Worm (Caenorhabditis elegans): ENCODE measurements around the gene nhr-26.
A peak's percentile ranks its signal among the peaks of the same experiment; 100 is the strongest.

Gene nhr-26

ce11 chrX:12661091-12661526 is 39.2 kb downstream of the nhr-26 start (continued):
- TF ChIP-seq elt-2 (tag; optimal IDR thresholded peaks at IDR 0.05) (peak; percentile 85), ahr-1 (tag; optimal IDR thresholded peaks at IDR 0.05) (peak; percentile 59), K09A11.1 (tag; optimal IDR thresholded peaks at IDR 0.05; ENCODE audit: insufficient read depth) (peak; percentile 45), sox-2 (GFP tag; IDR thresholded peaks at IDR 0.05) (peak; percentile 50), pros-1 (tag; optimal IDR thresholded peaks at IDR 0.05) (no peak), tbx-2 (tag; optimal IDR thresholded peaks at IDR 0.05) (peak; percentile 83), nhr-232 (tag; optimal IDR thresholded peaks at IDR 0.05) (peak; percentile 81), pag-3 (tag; optimal IDR thresholded peaks at IDR 0.05; ENCODE audit: borderline replicate concordance) (no peak), lim-6 (tag; optimal IDR thresholded peaks at IDR 0.05) (no peak), ceh-18 (tag; optimal IDR thresholded peaks at IDR 0.05) (peak; percentile 66), pqm-1 (tag; optimal IDR thresholded peaks at IDR 0.05) (no peak), K02D7.2 (tag; optimal IDR thresholded peaks at IDR 0.05) (peak; percentile 77), eyg-1 (tag; optimal IDR thresholded peaks at IDR 0.05) (peak; percentile 36), sdc-2 (tag; optimal IDR thresholded peaks at IDR 0.05) (peak; percentile 86), npax-4 (tag; optimal IDR thresholded peaks at IDR 0.05) (peak; percentile 12), odd-2 (tag; optimal IDR thresholded peaks at IDR 0.05) (peak; percentile 32)

ce11 chrX:12659814-12660213 is 40.5 kb downstream of the nhr-26 start, which contains the start of gene C02B4.3:
C02B4.3 (minus strand) TSS chrX:12659847.
- TF ChIP-seq unc-42 (tag; optimal IDR thresholded peaks at IDR 0.05) (no peak), ceh-19 (GFP tag; optimal IDR thresholded peaks at IDR 0.05) (no peak), ref-2 (tag; optimal IDR thresholded peaks at IDR 0.05) (no peak), dve-1 (tag; optimal IDR thresholded peaks at IDR 0.05) (no peak), ceh-48 (tag; optimal IDR thresholded peaks at IDR 0.05) (no peak), C38D4.7 (GFP tag; optimal IDR thresholded peaks at IDR 0.05) (no peak), hlh-15 (tag; optimal IDR thresholded peaks at IDR 0.05) (no peak), lim-6 (tag; optimal IDR thresholded peaks at IDR 0.05) (no peak), elt-4 (tag; optimal IDR thresholded peaks at IDR 0.05) (no peak), ahr-1 (tag; optimal IDR thresholded peaks at IDR 0.05) (no peak), ceh-31 (tag; optimal IDR thresholded peaks at IDR 0.05) (no peak), hlh-30 (tag; optimal IDR thresholded peaks at IDR 0.05; ENCODE audit: insufficient read depth) (no peak), gmeb-2 (tag; optimal IDR thresholded peaks at IDR 0.05) (no peak), nhr-232 (tag; optimal IDR thresholded peaks at IDR 0.05) (no peak)

ce11 chrX:12656420-12657033 is 43.7 kb downstream of the nhr-26 start:
- TF ChIP-seq mec-3 (tag; optimal IDR thresholded peaks at IDR 0.05; ENCODE audit: borderline replicate concordance) (peak; percentile 14), pros-1 (tag; optimal IDR thresholded peaks at IDR 0.05) (no peak), ztf-16 (tag; optimal IDR thresholded peaks at IDR 0.05) (no peak), ref-2 (tag; optimal IDR thresholded peaks at IDR 0.05) (peak; percentile 0)

- TF ChIP-seq sdc-2 (tag; optimal IDR thresholded peaks at IDR 0.05) (peak; percentile 44), pag-3 (tag; optimal IDR thresholded peaks at IDR 0.05; ENCODE audit: borderline replicate concordance) (no peak), ref-2 (tag; optimal IDR thresholded peaks at IDR 0.05) (peak; percentile 6), hlh-6 (tag; optimal IDR thresholded peaks at IDR 0.05) (peak; percentile 81), unc-42 (tag; optimal IDR thresholded peaks at IDR 0.05) (no peak), rnt-1 (tag; optimal IDR thresholded peaks at IDR 0.05) (no peak), elt-4 (tag; optimal IDR thresholded peaks at IDR 0.05) (peak; percentile 83), fkh-6 (tag; optimal IDR thresholded peaks at IDR 0.05) (peak; percentile 5), ceh-14 (tag; optimal IDR thresholded peaks at IDR 0.05) (peak; percentile 16)
These were observed 44.9 kb downstream of the nhr-26 start for ce11 chrX:12655339-12655875.
